Worm (Caenorhabditis elegans): ENCODE measurements around the gene npp-22.

ce11 chrV:11736896-11737295, 3.6 kb upstream of the npp-22 start, which contains the start of gene spe-42:
- TF ChIP-seq med-1 (GFP tag; optimal IDR thresholded peaks at IDR 0.05; ENCODE audit: insufficient read depth) (no peak), cog-1 (tag; optimal IDR thresholded peaks at IDR 0.05) (no peak), ref-1 (GFP tag; conservative IDR thresholded peaks at IDR 0.05) (no peak), flt-1 (GFP tag; IDR thresholded peaks at IDR 0.05) (no peak)
